Worm (Caenorhabditis elegans) whole organism, young adult: ENCODE data around the gene fbxb-104.

ENCODE experiments used
- F49E8.2 ChIP-seq: sonication (generic microtip); optimal IDR thresholded peaks from 3 replicates; lab custom pipeline; 2017; ENCODE audit warnings: missing genetic modification characterization, mild to moderate bottlenecking, missing compliant biosample characterization, antibody characterized with exemption, moderate library complexity; ENCODE audit not compliant: insufficient read depth
- Y53G8AR.9 ChIP-seq: fragments of 200-800 bp; sonication (Bioruptor generic); conservative IDR thresholded peaks from 2 replicates; pipeline ENCODE4 v1.3.6; 2022; ENCODE audit warnings: missing genetic modification reagents, missing genetic modification characterization, missing compliant biosample characterization
- ama-1 ChIP-seq, 3 experiments: fragments of 150-350 bp in 1 of 3; sonication (generic microtip) in 2 of 3; optimal IDR thresholded peaks; 2 replicates each; lab custom pipeline; 2014 to 2018; ENCODE audit warnings: missing biosample characterization in 2 of 3, missing genetic modification characterization in 2 of 3, missing genetic modification reagents in 2 of 3
- ceh-79 ChIP-seq: sonication (generic microtip); optimal IDR thresholded peaks from 2 replicates; lab custom pipeline; 2017; ENCODE audit warnings: mild to moderate bottlenecking, missing genetic modification characterization, missing compliant biosample characterization
- ceh-91 ChIP-seq: fragments of 200-800 bp; sonication (Bioruptor generic); IDR thresholded peaks from 2 replicates; pipeline ENCODE4 v1.3.6; 2022; ENCODE audit warnings: missing genetic modification reagents, missing genetic modification characterization, missing compliant biosample characterization
- lin-54 ChIP-seq: fragments of 200-800 bp; sonication (Bioruptor generic); optimal IDR thresholded peaks from 2 replicates; lab custom pipeline; 2018; ENCODE audit warnings: mild to moderate bottlenecking, missing genetic modification characterization, missing compliant biosample characterization
- madf-8 ChIP-seq: fragments of 200-800 bp; sonication (Bioruptor generic); conservative IDR thresholded peaks from 2 replicates; pipeline ENCODE4 v1.3.6; 2022; ENCODE audit warnings: missing genetic modification reagents, missing genetic modification characterization, missing compliant biosample characterization
- snpc-1.3 ChIP-seq: sonication (generic microtip); optimal IDR thresholded peaks from 2 replicates; lab custom pipeline; 2017; ENCODE audit warnings: missing genetic modification characterization, mild to moderate bottlenecking, missing compliant biosample characterization, antibody characterized with exemption, moderate library complexity, missing genotype, missing genetic modification reagents; ENCODE audit not compliant: insufficient read depth
- snpc-4 ChIP-seq, 5 experiments: fragments of 150-350 bp in 1 of 5; sonication (generic microtip) in 4 of 5; optimal IDR thresholded peaks; 2 replicates each; lab custom pipeline; 2014 to 2018; ENCODE audit warnings: missing genetic modification characterization in 5 of 5, missing biosample characterization in 3 of 5, antibody characterized with exemption in 2 of 5, mild to moderate bottlenecking in 2 of 5, missing compliant biosample characterization in 2 of 5, missing genotype in 2 of 5, moderate library complexity in 2 of 5, missing genetic modification reagents in 1 of 5
- sptf-2 ChIP-seq: fragments of 200-800 bp; sonication (Bioruptor generic); optimal IDR thresholded peaks from 2 replicates; lab custom pipeline; 2018; ENCODE audit warnings: mild to moderate bottlenecking, missing genetic modification characterization, missing compliant biosample characterization
- unc-62 ChIP-seq: fragments of 150-350 bp; optimal IDR thresholded peaks from 2 replicates; lab custom pipeline; 2014; ENCODE audit warnings: missing biosample characterization, missing genetic modification reagents, missing genetic modification characterization
- ztf-6 ChIP-seq: fragments of 200-800 bp; sonication (Bioruptor generic); IDR thresholded peaks from 2 replicates; pipeline ENCODE4 v1.3.6; 2022; ENCODE audit warnings: missing genetic modification reagents, missing genetic modification characterization, missing compliant biosample characterization

- no peak for TF ChIP-seq ztf-6
- TF ChIP-seq sptf-2: peak; percentile 73
- TF ChIP-seq ama-1 (optimal IDR thresholded peaks at IDR 0.05; lab: Kevin White, UChicago): no peak
- TF ChIP-seq ama-1 (GFP tag; optimal IDR thresholded peaks at IDR 0.05; lab: Kevin White, UChicago): peak in 1 of 2 experiments; percentile 65
- TF ChIP-seq lin-54 (GFP tag; lab: Kevin White, UChicago): peak; percentile 59
- TF ChIP-seq madf-8 (GFP tag; lab: Robert Waterston, UW): no peak
- TF ChIP-seq snpc-4 (GFP tag; optimal IDR thresholded peaks at IDR 0.05; lab: Kevin White, UChicago): peak; percentile 58
- TF ChIP-seq snpc-4 (tag; optimal IDR thresholded peaks at IDR 0.05; lab: Kevin White, UChicago): peak in 3 of 4 experiments; percentile 47 to 66 (median 60)
- 0 out of 2 replicates have a peak, but pooled peaks have one; percentile 21 for TF ChIP-seq ceh-91 (GFP tag; lab: Robert Waterston, UW)
- TF ChIP-seq ceh-79 (tag; lab: Kevin White, UChicago): peak; percentile 75
- TF ChIP-seq snpc-1.3: peak; percentile 52
- no peak for TF ChIP-seq unc-62
- TF ChIP-seq Y53G8AR.9 (GFP tag; lab: Robert Waterston, UW): peak; percentile 73; the same call in 1 of the 2 replicates
- TF ChIP-seq F49E8.2 (tag; lab: Kevin White, UChicago): no peak
Measured at ce11 chrII:3439244-3439698, 37.8 kb downstream of the fbxb-104 start.
